Worm (Caenorhabditis elegans) whole organism, L4 larva: ENCODE data around the gene bath-24.
A peak's percentile ranks its signal among the peaks of the same experiment; 100 is the strongest.

Experiments
- F44E2.7 ChIP-seq: fragments of 200-800 bp; sonication (Bioruptor generic); IDR thresholded peaks from 2 replicates; pipeline ENCODE4 v2.1.2; 2022; ENCODE audit warnings: missing genetic modification characterization, missing compliant biosample characterization
- F49E8.2 ChIP-seq: sonication (generic microtip); optimal IDR thresholded peaks from 2 replicates; lab custom pipeline; 2016; ENCODE audit warnings: missing compliant biosample characterization, mild to moderate bottlenecking, missing genetic modification characterization, borderline replicate concordance
- R02D3.7 ChIP-seq: fragments of 150-350 bp; sonication (generic microtip); optimal IDR thresholded peaks from 3 replicates; lab custom pipeline; 2014; ENCODE audit warnings: missing biosample characterization, missing genetic modification characterization
- T20F7.1 ChIP-seq: fragments of 200-800 bp; sonication (Bioruptor generic); optimal IDR thresholded peaks from 2 replicates; lab custom pipeline; 2018; ENCODE audit warnings: mild to moderate bottlenecking, missing genetic modification characterization, missing compliant biosample characterization
- aly-2 ChIP-seq: sonication (generic microtip); optimal IDR thresholded peaks from 2 replicates; lab custom pipeline; 2018; ENCODE audit warnings: missing biosample characterization, missing genetic modification characterization
- arid-1 ChIP-seq: fragments of 200-800 bp; sonication (Bioruptor generic); conservative IDR thresholded peaks from 2 replicates; pipeline ENCODE4 v1.3.6; 2022; ENCODE audit warnings: missing genetic modification reagents, missing genetic modification characterization, missing compliant biosample characterization
- attf-4 ChIP-seq: sonication (generic microtip); optimal IDR thresholded peaks from 3 replicates; lab custom pipeline; 2017; ENCODE audit warnings: missing biosample characterization, missing genetic modification characterization
- ceh-20 ChIP-seq: fragments of 200-800 bp; sonication (Bioruptor generic); IDR thresholded peaks from 2 replicates; pipeline ENCODE4 v1.3.6; 2022; ENCODE audit warnings: missing genetic modification reagents, missing genetic modification characterization, missing compliant biosample characterization
- ceh-32 ChIP-seq: sonication (generic microtip); optimal IDR thresholded peaks from 2 replicates; lab custom pipeline; 2016; ENCODE audit warnings: mild to moderate bottlenecking, missing genetic modification characterization, missing compliant biosample characterization; ENCODE audit not compliant: poor library complexity
- ces-1 ChIP-seq: fragments of 150-350 bp; sonication (generic microtip); optimal IDR thresholded peaks from 4 replicates; lab custom pipeline; 2014; ENCODE audit warnings: missing biosample characterization, missing genetic modification reagents, missing genetic modification characterization
- cey-2 ChIP-seq: sonication (generic microtip); optimal IDR thresholded peaks from 3 replicates; lab custom pipeline; 2017; ENCODE audit warnings: missing genetic modification characterization, mild to moderate bottlenecking, missing compliant biosample characterization, antibody characterized with exemption, borderline replicate concordance; ENCODE audit not compliant: insufficient read depth
- dmd-6 ChIP-seq: fragments of 200-800 bp; sonication (Bioruptor generic); IDR thresholded peaks from 2 replicates; pipeline ENCODE4 v1.3.6; 2022; ENCODE audit warnings: missing genetic modification reagents, missing genetic modification characterization, missing compliant biosample characterization
- egl-27 ChIP-seq: sonication (generic microtip); optimal IDR thresholded peaks from 3 replicates; lab custom pipeline; 2017; ENCODE audit warnings: missing biosample characterization, missing genetic modification reagents, missing genetic modification characterization
- fkh-10 ChIP-seq: fragments of 150-350 bp; optimal IDR thresholded peaks from 2 replicates; lab custom pipeline; 2014; ENCODE audit warnings: missing biosample characterization, missing genetic modification reagents, missing genetic modification characterization
- fos-1 ChIP-seq: fragments of 150-350 bp; optimal IDR thresholded peaks from 2 replicates; lab custom pipeline; 2014; ENCODE audit warnings: missing biosample characterization, missing genetic modification characterization
- hlh-30 ChIP-seq: sonication (generic microtip); optimal IDR thresholded peaks from 2 replicates; lab custom pipeline; 2017; ENCODE audit warnings: antibody characterized with exemption, mild to moderate bottlenecking, missing genetic modification characterization, missing compliant biosample characterization; ENCODE audit not compliant: insufficient read depth
- lim-7 ChIP-seq: fragments of 200-800 bp; sonication (Bioruptor generic); IDR thresholded peaks from 2 replicates; pipeline ENCODE4 v1.3.6; 2022; ENCODE audit warnings: missing genetic modification characterization, missing compliant biosample characterization
- lin-15B ChIP-seq: fragments of 150-350 bp; sonication (generic microtip); optimal IDR thresholded peaks from 3 replicates; lab custom pipeline; 2014; ENCODE audit warnings: missing biosample characterization, missing genetic modification characterization
- madf-5 ChIP-seq, 2 experiments: fragments of 200-800 bp; sonication (Bioruptor generic); IDR thresholded peaks; 2 replicates each; pipeline ENCODE4 v1.3.6; 2022; ENCODE audit warnings: missing compliant biosample characterization in 2 of 2, missing genetic modification characterization in 2 of 2
- mdl-1 ChIP-seq, 2 experiments: fragments of 150-350 bp in 1 of 2; sonication (generic microtip) in 1 of 2; optimal IDR thresholded peaks; 2 replicates each; lab custom pipeline; 2014 to 2017; ENCODE audit warnings: missing biosample characterization in 2 of 2, missing genetic modification characterization in 2 of 2
- mep-1 ChIP-seq: fragments of 150-350 bp; sonication (generic microtip); optimal IDR thresholded peaks from 3 replicates; lab custom pipeline; 2014; ENCODE audit warnings: missing biosample characterization, missing genetic modification characterization
- mxl-2 ChIP-seq: fragments of 200-800 bp; sonication (Bioruptor generic); conservative IDR thresholded peaks from 2 replicates; pipeline ENCODE4 v1.3.6; 2022; ENCODE audit warnings: missing genetic modification reagents, missing genetic modification characterization, missing compliant biosample characterization
- nhr-76 ChIP-seq: fragments of 150-350 bp; optimal IDR thresholded peaks from 2 replicates; lab custom pipeline; 2014; ENCODE audit warnings: missing biosample characterization, missing genetic modification characterization
- nhr-77 ChIP-seq: fragments of 150-350 bp; optimal IDR thresholded peaks from 2 replicates; lab custom pipeline; 2014; ENCODE audit warnings: missing biosample characterization, missing genetic modification characterization
- php-3 ChIP-seq: fragments of 200-800 bp; sonication (Bioruptor generic); IDR thresholded peaks from 2 replicates; pipeline ENCODE4 v1.3.6; 2022; ENCODE audit warnings: missing genetic modification reagents, missing genetic modification characterization, missing compliant biosample characterization
- rbr-2 ChIP-seq: sonication (generic microtip); optimal IDR thresholded peaks from 2 replicates; lab custom pipeline; 2016; ENCODE audit warnings: missing genotype, missing genetic modification characterization, missing compliant biosample characterization
- sdz-12 ChIP-seq: fragments of 200-800 bp; sonication (Bioruptor generic); optimal IDR thresholded peaks from 2 replicates; lab custom pipeline; 2018; ENCODE audit warnings: mild to moderate bottlenecking, missing genetic modification characterization, missing compliant biosample characterization
- set-16 ChIP-seq: fragments of 200-800 bp; sonication (Bioruptor generic); IDR thresholded peaks from 2 replicates; pipeline ENCODE4 v1.3.6; 2022; ENCODE audit warnings: missing genetic modification reagents, missing genetic modification characterization, missing compliant biosample characterization
- snpc-4 ChIP-seq: fragments of 150-350 bp; optimal IDR thresholded peaks from 2 replicates; lab custom pipeline; 2014; ENCODE audit warnings: missing biosample characterization, missing genetic modification characterization
- spr-1 ChIP-seq: sonication (generic microtip); optimal IDR thresholded peaks from 2 replicates; lab custom pipeline; 2016; ENCODE audit warnings: mild to moderate bottlenecking, missing genetic modification characterization, missing compliant biosample characterization
- tag-97 ChIP-seq: fragments of 200-800 bp; sonication (Bioruptor generic); IDR thresholded peaks from 2 replicates; pipeline ENCODE4 v1.3.6; 2022; ENCODE audit warnings: missing genetic modification characterization, missing compliant biosample characterization
- tra-1 ChIP-seq: fragments of 200-800 bp; sonication (Bioruptor generic); IDR thresholded peaks from 2 replicates; pipeline ENCODE4 v1.3.6; 2022; ENCODE audit warnings: missing genetic modification reagents, missing genetic modification characterization, missing compliant biosample characterization
- vab-7 ChIP-seq: fragments of 200-800 bp; sonication (Bioruptor generic); IDR thresholded peaks from 2 replicates; pipeline ENCODE4 v1.3.6; 2022; ENCODE audit warnings: missing genetic modification reagents, missing genetic modification characterization, missing compliant biosample characterization
- ztf-11 ChIP-seq: fragments of 150-350 bp; optimal IDR thresholded peaks from 2 replicates; lab custom pipeline; 2014; ENCODE audit warnings: missing biosample characterization, missing genetic modification characterization

bath-24 gene

DNA sequence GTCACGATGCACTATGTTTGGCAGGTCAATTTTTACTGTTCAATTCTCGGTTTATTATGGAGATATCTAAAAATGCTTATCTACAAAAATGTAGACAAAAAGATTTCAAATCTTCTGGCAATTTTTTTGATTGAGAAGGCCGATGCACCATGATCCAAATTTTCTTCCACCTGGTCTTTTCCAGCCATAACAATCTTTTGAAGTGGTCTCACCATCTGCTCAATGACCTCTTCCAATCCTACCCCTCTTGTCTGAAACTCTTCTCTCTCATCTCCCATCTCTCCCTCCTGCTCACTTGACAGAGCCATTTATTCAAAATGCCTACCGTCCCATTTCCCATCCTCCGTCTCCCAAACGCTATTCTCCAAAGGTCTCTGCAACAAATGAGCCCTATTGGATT lies 6.0 kb upstream of the bath-24 start, which contains the start of gene fbxb-35:
Gene fbxb-35 (plus strand): TSS at position 301 of the 400 bp plus-strand sequence.
- TF ChIP-seq vab-7 (no peak), spr-1 (no peak), ceh-20 (GFP tag; lab: Robert Waterston, UW) (no peak), R02D3.7 (tag; lab: Kevin White, UChicago) (no peak), fos-1 (tag; lab: Kevin White, UChicago) (no peak), aly-2 (tag; lab: Kevin White, UChicago) (no peak), F44E2.7 (no peak), mdl-1 (tag; optimal IDR thresholded peaks at IDR 0.05; lab: Kevin White, UChicago) (no peak), hlh-30 (tag; lab: Kevin White, UChicago) (no peak), madf-5 (GFP tag; IDR thresholded peaks at IDR 0.05; lab: Robert Waterston, UW) (no peak), lim-7 (no peak), T20F7.1 (GFP tag; lab: Kevin White, UChicago) (no peak), tag-97 (no peak)

- TF ChIP-seq set-16 = peak; percentile 51; the same call in 1 of the 2 replicates
- TF ChIP-seq, all 104 proteins: peak for 1; not testable (repeated sequence) for 103
These were observed 1.2 kb upstream of the bath-24 start, which contains the start of gene math-1 for ce11 chrII:2046556-2046955. TSS of gene math-1 (minus strand) at chrII:2046656.

ce11 chrII:2042447-2042846 lies 3.0 kb downstream of the bath-24 start, which contains the start of gene bath-20:
TSS of gene bath-20 (minus strand) at chrII:2042547.
- TF ChIP-seq ztf-11 (tag; lab: Kevin White, UChicago) (no peak), mxl-2 (GFP tag; lab: Robert Waterston, UW) (no peak), attf-4 (tag; lab: Kevin White, UChicago) (no peak), sdz-12 (GFP tag; lab: Kevin White, UChicago) (no peak), cey-2 (tag; lab: Kevin White, UChicago) (no peak), egl-27 (no peak), F49E8.2 (tag; lab: Kevin White, UChicago) (no peak), aly-2 (tag; lab: Kevin White, UChicago) (no peak), dmd-6 (GFP tag; lab: Robert Waterston, UW) (no peak), arid-1 (GFP tag; lab: Robert Waterston, UW) (no peak), snpc-4 (tag; lab: Kevin White, UChicago) (no peak), nhr-76 (tag; lab: Kevin White, UChicago) (no peak), rbr-2 (no peak)

- no peak for TF ChIP-seq spr-1
- TF ChIP-seq lin-15B (tag; lab: Kevin White, UChicago) = no peak
- TF ChIP-seq ces-1 (GFP tag; lab: Kevin White, UChicago) = no peak
- no peak for TF ChIP-seq nhr-77
- no peak for TF ChIP-seq F49E8.2 (tag; lab: Kevin White, UChicago)
- TF ChIP-seq mep-1 (tag; lab: Kevin White, UChicago) = no peak
- no peak for TF ChIP-seq hlh-30 (tag; lab: Kevin White, UChicago)
- no peak for TF ChIP-seq ztf-11 (tag; lab: Kevin White, UChicago)
- no peak for TF ChIP-seq ceh-32
- no peak for TF ChIP-seq sdz-12 (GFP tag; lab: Kevin White, UChicago)
- TF ChIP-seq tra-1 (GFP tag; lab: Robert Waterston, UW) = no peak
- TF ChIP-seq fkh-10 (GFP tag; lab: Kevin White, UChicago) = no peak
- no peak for TF ChIP-seq php-3 (GFP tag; lab: Robert Waterston, UW)
- TF ChIP-seq, all 104 proteins: peak for 0
These were observed 6.1 kb downstream of the bath-24 start, which contains the start of gene bath-19 for ce11 chrII:2039288-2039687. TSS of gene bath-19 (minus strand) at chrII:2039388.
